Worm (Caenorhabditis elegans) whole organism, early embryonic: Measurements from ENCODE around the gene lsm-8.

Experiments used
- F13C5.2 ChIP-seq: sonication (generic microtip); optimal IDR thresholded peaks from 2 replicates; lab custom pipeline; 2017; ENCODE audit warnings: mild to moderate bottlenecking, missing genetic modification characterization, inconsistent platforms, missing compliant biosample characterization
- aly-1 ChIP-seq: sonication (generic microtip); optimal IDR thresholded peaks from 2 replicates; lab custom pipeline; 2016; ENCODE audit warnings: missing genetic modification characterization, missing compliant biosample characterization
- ama-1 ChIP-seq: fragments of 150-350 bp; optimal IDR thresholded peaks from 2 replicates; lab custom pipeline; 2014
- ceh-36 ChIP-seq: sonication (generic microtip); optimal IDR thresholded peaks from 2 replicates; lab custom pipeline; 2016; ENCODE audit warnings: missing genetic modification characterization, inconsistent platforms, missing compliant biosample characterization
- ets-7 ChIP-seq: sonication (generic microtip); optimal IDR thresholded peaks from 2 replicates; lab custom pipeline; 2016; ENCODE audit warnings: missing genotype, missing genetic modification characterization, missing compliant biosample characterization
- hmbx-1 ChIP-seq: sonication (generic microtip); optimal IDR thresholded peaks from 2 replicates; lab custom pipeline; 2016; ENCODE audit warnings: mild to moderate bottlenecking, missing genetic modification characterization, missing compliant biosample characterization
- hnd-1 ChIP-seq: sonication (generic microtip); optimal IDR thresholded peaks from 2 replicates; lab custom pipeline; 2016; ENCODE audit warnings: missing genetic modification characterization, missing compliant biosample characterization
- tbx-11 ChIP-seq: fragments of 200-800 bp; sonication (Bioruptor generic); IDR thresholded peaks from 2 replicates; pipeline ENCODE4 v1.3.6; 2022; ENCODE audit warnings: missing genetic modification characterization, missing compliant biosample characterization
- tra-4 ChIP-seq: sonication (generic microtip); optimal IDR thresholded peaks from 2 replicates; lab custom pipeline; 2017; ENCODE audit warnings: missing genetic modification characterization, missing compliant biosample characterization

DNA sequence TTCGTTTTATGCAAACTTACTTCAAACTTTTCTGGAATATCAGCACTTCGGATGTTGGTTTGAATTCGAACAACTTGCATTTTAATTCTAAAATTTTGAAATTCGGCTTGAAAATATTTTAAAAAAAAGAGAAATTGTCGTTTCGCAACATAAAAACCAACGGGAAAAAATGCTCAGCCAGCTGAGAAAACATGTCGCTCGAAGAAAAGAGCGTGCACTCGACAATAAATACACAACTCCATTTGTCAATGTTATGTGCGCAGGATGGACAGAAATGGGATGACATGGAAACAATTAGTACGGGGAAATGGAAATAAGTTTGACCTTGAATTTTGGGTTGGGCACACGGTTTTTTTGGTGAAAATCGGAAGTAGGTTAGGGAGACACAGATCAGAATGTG, 9.6 kb downstream of the lsm-8 start, which contains the start of gene mif-4:
- TF ChIP-seq ceh-36 (tag; lab: Kevin White, UChicago) (no peak), ama-1 (lab: Kevin White, UChicago) (no peak), F13C5.2 (no peak), aly-1 (tag; lab: Kevin White, UChicago) (no peak), ets-7 (no peak), hmbx-1 (tag; lab: Kevin White, UChicago) (no peak), tra-4 (tag; lab: Kevin White, UChicago) (no peak), tbx-11 (GFP tag; lab: Robert Waterston, UW) (no peak), hnd-1 (no peak)
